Fruit fly (Drosophila melanogaster) whole organism, prepupa: Measurements from ENCODE around the gene CG33331.

Source experiments
- CG16779 ChIP-seq: fragments of 200-800 bp; sonication (Bioruptor generic); optimal IDR thresholded peaks from 3 replicates; lab custom pipeline; 2017; ENCODE audit warnings: missing biosample characterization, mild to moderate bottlenecking, missing genetic modification characterization
- CG6808 ChIP-seq: fragments of 200-800 bp; sonication (Bioruptor generic); optimal IDR thresholded peaks from 3 replicates; lab custom pipeline; 2017; ENCODE audit warnings: missing biosample characterization, missing genetic modification characterization, mild to moderate bottlenecking, moderate library complexity, missing genetic modification reagents
- CG6854 ChIP-seq: fragments of 200-800 bp; sonication (Bioruptor generic); optimal IDR thresholded peaks from 2 replicates; lab custom pipeline; 2017; ENCODE audit warnings: missing biosample characterization, mild to moderate bottlenecking, missing genetic modification characterization
- CG8319 ChIP-seq: fragments of 200-800 bp; sonication (Bioruptor generic); optimal IDR thresholded peaks from 3 replicates; lab custom pipeline; 2016; ENCODE audit warnings: missing biosample characterization, missing genetic modification characterization

DNA sequence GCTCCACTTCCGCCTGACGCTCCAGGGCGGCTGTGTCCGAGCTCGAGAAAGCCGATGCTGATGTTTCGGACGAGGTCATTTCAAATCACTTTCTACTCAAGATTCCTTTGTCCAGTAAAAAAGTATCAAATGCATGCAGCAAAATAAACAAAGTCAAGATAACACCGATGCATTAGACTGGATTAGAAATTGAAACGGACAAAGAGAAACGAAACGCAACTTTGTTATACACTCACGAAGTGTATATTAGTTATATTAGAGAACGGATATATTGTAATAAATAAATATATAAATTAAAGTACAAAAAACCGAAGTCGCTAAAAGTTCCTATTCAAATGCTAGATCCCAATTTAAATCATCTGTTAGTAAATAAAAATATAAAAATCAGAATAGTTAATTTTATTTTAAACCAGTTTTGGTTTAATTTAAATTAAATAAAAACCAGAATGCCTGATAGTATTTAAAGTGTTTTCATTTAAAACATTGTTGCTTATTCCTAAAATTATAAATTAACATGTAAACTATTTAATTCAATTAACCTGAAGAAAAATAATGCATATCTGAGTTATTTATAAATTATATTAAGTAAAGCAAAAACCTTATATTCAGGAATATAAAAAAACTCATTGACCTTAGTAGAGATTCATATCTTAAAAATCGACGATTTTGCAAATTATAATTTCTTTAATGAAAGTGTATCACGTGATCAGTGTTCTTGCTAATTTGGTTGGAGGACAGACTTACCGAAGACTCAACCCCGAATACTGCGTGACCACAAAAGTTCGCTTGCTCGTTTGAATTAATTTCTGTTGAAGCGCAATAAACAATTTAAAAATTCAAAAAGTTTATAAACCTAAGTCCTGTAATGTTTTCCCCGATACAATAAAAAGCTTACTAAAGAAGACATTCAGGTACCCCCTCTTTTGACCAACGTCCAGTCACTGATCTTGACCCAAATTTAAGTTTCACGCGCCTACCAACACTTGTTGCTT lies 7.8 kb downstream of the CG33331 start, which contains the start of gene Dph2:
- TF ChIP-seq CG6854 (GFP tag; lab: Kevin White, UChicago) (no peak), CG8319 (GFP tag; lab: Kevin White, UChicago) (no peak), CG16779 (tag; lab: Kevin White, UChicago) (no peak), CG6808 (no peak)
